ENCODE assay signal across 3 worm cellular contexts in the genomic region with DNA sequence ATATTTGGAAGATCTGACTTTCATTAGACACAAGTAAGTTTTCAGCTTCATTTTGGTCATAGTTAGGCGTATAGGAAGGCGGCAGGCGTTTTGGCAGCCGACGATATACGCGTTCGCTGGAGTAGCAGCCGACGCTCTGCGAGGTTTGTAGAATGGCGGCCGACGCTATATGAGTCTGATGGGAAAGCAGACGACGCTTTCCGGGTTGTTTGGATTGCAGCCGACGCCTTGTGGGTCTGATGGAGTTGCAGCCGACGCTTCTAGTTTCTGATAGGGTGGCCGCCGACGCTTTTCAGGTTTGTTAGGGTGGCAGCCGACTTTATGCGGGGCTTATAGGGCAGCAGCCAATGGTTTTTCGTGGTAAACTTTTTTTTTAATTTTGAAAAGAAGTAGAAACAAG.
A peak's percentile ranks its signal among the peaks of the same experiment; 100 is the strongest.
TF ChIP-seq lines count a peak whose summit lies in the region.

No protein-coding gene starts in this region.

TF ChIP-seq in whole organism, L1 larva, 84 proteins besides CTCF, POLR2A, EP300 and RAD21:
- no peak for TF ChIP-seq nhr-84 (tag; optimal IDR thresholded peaks at IDR 0.05; lab: Kevin White, UChicago)
- peak; percentile 1 for TF ChIP-seq nhr-85 (tag; lab: Kevin White, UChicago)
- no peak for TF ChIP-seq nhr-20 (tag; optimal IDR thresholded peaks at IDR 0.05; lab: Kevin White, UChicago)

TF ChIP-seq in whole organism, L4 larva, 104 proteins besides CTCF, POLR2A, EP300 and RAD21:
- TF ChIP-seq set-16 (GFP tag; IDR thresholded peaks at IDR 0.05; lab: Robert Waterston, UW) (peak; percentile 52), F44E2.7 (GFP tag; IDR thresholded peaks at IDR 0.05; lab: Robert Waterston, UW) (no peak)

TF ChIP-seq in whole organism, young adult, 124 proteins besides CTCF, POLR2A, EP300 and RAD21:
- TF ChIP-seq T26A5.8 (tag; optimal IDR thresholded peaks at IDR 0.05; lab: Kevin White, UChicago) (no peak), F52B5.7 (tag; optimal IDR thresholded peaks at IDR 0.05; lab: Kevin White, UChicago) (no peak), unc-62 (GFP tag; optimal IDR thresholded peaks at IDR 0.05; lab: Kevin White, UChicago) (no peak), zfh-2 (GFP tag; conservative IDR thresholded peaks at IDR 0.05; lab: Robert Waterston, UW) (peak; percentile 47; the same call in 1 of the 2 replicates), B0261.1 (tag; optimal IDR thresholded peaks at IDR 0.05; lab: Kevin White, UChicago) (no peak), snpc-4 (GFP tag; optimal IDR thresholded peaks at IDR 0.05; lab: Kevin White, UChicago) (no peak), snpc-4 (tag; optimal IDR thresholded peaks at IDR 0.05; lab: Kevin White, UChicago) (peak in 1 of 4 experiments; percentile 52), attf-6 (GFP tag; IDR thresholded peaks at IDR 0.05; lab: Robert Waterston, UW) (no peak)
